Worm (Caenorhabditis elegans): ENCODE measurements around the gene pnc-1.

The pnc-1 gene

ce11 chrIV:184184-184583 is at the start of gene pnc-1:
Gene pnc-1, plus strand, starts transcription at chrIV:184484.
- no peak for TF ChIP-seq ceh-13 (GFP tag; optimal IDR thresholded peaks at IDR 0.05)
- TF ChIP-seq sea-1 (GFP tag; conservative IDR thresholded peaks at IDR 0.05): no peak
- TF ChIP-seq ama-1 (optimal IDR thresholded peaks at IDR 0.05): no peak
- no peak for TF ChIP-seq flt-1 (GFP tag; IDR thresholded peaks at IDR 0.05)
- no peak for TF ChIP-seq tra-4 (tag; optimal IDR thresholded peaks at IDR 0.05)
- no peak for TF ChIP-seq scrt-1 (GFP tag; IDR thresholded peaks at IDR 0.05)
- no peak for TF ChIP-seq aly-1 (tag; optimal IDR thresholded peaks at IDR 0.05)
- TF ChIP-seq B0310.2 (tag; optimal IDR thresholded peaks at IDR 0.05): no peak
- no peak for TF ChIP-seq hmg-4 (GFP tag; optimal IDR thresholded peaks at IDR 0.05)
- no peak for TF ChIP-seq pes-1 (GFP tag; IDR thresholded peaks at IDR 0.05)
- no peak for TF ChIP-seq hnd-1 (tag; optimal IDR thresholded peaks at IDR 0.05)
- no peak for TF ChIP-seq ets-7 (tag; optimal IDR thresholded peaks at IDR 0.05)
- no peak for TF ChIP-seq F13C5.2 (tag; optimal IDR thresholded peaks at IDR 0.05)
- TF ChIP-seq hmbx-1 (tag; optimal IDR thresholded peaks at IDR 0.05): no peak
- TF ChIP-seq tbx-11 (GFP tag; IDR thresholded peaks at IDR 0.05): no peak
- TF ChIP-seq ceh-36 (tag; optimal IDR thresholded peaks at IDR 0.05): no peak
- no peak for TF ChIP-seq tbx-37 (GFP tag; conservative IDR thresholded peaks at IDR 0.05)

- TF ChIP-seq aly-1 (tag; optimal IDR thresholded peaks at IDR 0.05): no peak
Measured at ce11 chrIV:139652-140051, 44.6 kb upstream of the pnc-1 start.

- no peak for TF ChIP-seq tbx-11 (GFP tag; IDR thresholded peaks at IDR 0.05)
- TF ChIP-seq flt-1 (GFP tag; IDR thresholded peaks at IDR 0.05): no peak
- no peak for TF ChIP-seq scrt-1 (GFP tag; IDR thresholded peaks at IDR 0.05)
- TF ChIP-seq F13C5.2 (tag; optimal IDR thresholded peaks at IDR 0.05): no peak
- TF ChIP-seq ceh-36 (tag; optimal IDR thresholded peaks at IDR 0.05): no peak
- TF ChIP-seq sea-1 (GFP tag; conservative IDR thresholded peaks at IDR 0.05): no peak
- no peak for TF ChIP-seq ceh-13 (GFP tag; optimal IDR thresholded peaks at IDR 0.05)
- TF ChIP-seq hmbx-1 (tag; optimal IDR thresholded peaks at IDR 0.05): no peak
- no peak for TF ChIP-seq ama-1 (optimal IDR thresholded peaks at IDR 0.05)
- no peak for TF ChIP-seq aly-1 (tag; optimal IDR thresholded peaks at IDR 0.05)
- TF ChIP-seq B0310.2 (tag; optimal IDR thresholded peaks at IDR 0.05): no peak
- no peak for TF ChIP-seq ets-7 (tag; optimal IDR thresholded peaks at IDR 0.05)
- TF ChIP-seq tbx-37 (GFP tag; conservative IDR thresholded peaks at IDR 0.05): no peak
- TF ChIP-seq tra-4 (tag; optimal IDR thresholded peaks at IDR 0.05): no peak
- TF ChIP-seq pes-1 (GFP tag; IDR thresholded peaks at IDR 0.05): no peak
- TF ChIP-seq hmg-4 (GFP tag; optimal IDR thresholded peaks at IDR 0.05): no peak
Measured at ce11 chrIV:141022-141421, 43.3 kb upstream of the pnc-1 start.

ce11 chrIV:143807-144371 is 40.4 kb upstream of the pnc-1 start:
- TF ChIP-seq ceh-36 (tag; optimal IDR thresholded peaks at IDR 0.05) (peak; percentile 96), ceh-13 (GFP tag; optimal IDR thresholded peaks at IDR 0.05) (peak; percentile 96), tbx-11 (GFP tag; IDR thresholded peaks at IDR 0.05) (peak; percentile 97), hnd-1 (tag; optimal IDR thresholded peaks at IDR 0.05) (peak; percentile 84), ama-1 (optimal IDR thresholded peaks at IDR 0.05) (peak; percentile 53), flt-1 (GFP tag; IDR thresholded peaks at IDR 0.05) (peak; percentile 98), tbx-37 (GFP tag; conservative IDR thresholded peaks at IDR 0.05) (peak; percentile 95), aly-1 (tag; optimal IDR thresholded peaks at IDR 0.05) (peak; percentile 91), F13C5.2 (tag; optimal IDR thresholded peaks at IDR 0.05) (peak; percentile 97), sea-1 (GFP tag; conservative IDR thresholded peaks at IDR 0.05) (peak; percentile 96), pes-1 (GFP tag; IDR thresholded peaks at IDR 0.05) (peak; percentile 98), scrt-1 (GFP tag; IDR thresholded peaks at IDR 0.05) (peak; percentile 99), tra-4 (tag; optimal IDR thresholded peaks at IDR 0.05) (peak; percentile 88), hmbx-1 (tag; optimal IDR thresholded peaks at IDR 0.05) (peak; percentile 87), B0310.2 (tag; optimal IDR thresholded peaks at IDR 0.05) (peak; percentile 93), hmg-4 (GFP tag; optimal IDR thresholded peaks at IDR 0.05) (peak; percentile 99), ets-7 (tag; optimal IDR thresholded peaks at IDR 0.05) (peak; percentile 79)

ce11 chrIV:147819-148218 is 36.5 kb upstream of the pnc-1 start, which contains the start of gene col-99:
Gene col-99, minus strand, starts transcription at chrIV:147919.
- TF ChIP-seq hmg-4 (GFP tag; optimal IDR thresholded peaks at IDR 0.05): no peak
- TF ChIP-seq hmbx-1 (tag; optimal IDR thresholded peaks at IDR 0.05): no peak
- TF ChIP-seq ets-7 (tag; optimal IDR thresholded peaks at IDR 0.05): no peak
- no peak for TF ChIP-seq tbx-11 (GFP tag; IDR thresholded peaks at IDR 0.05)
- TF ChIP-seq tbx-37 (GFP tag; conservative IDR thresholded peaks at IDR 0.05): no peak
- TF ChIP-seq tra-4 (tag; optimal IDR thresholded peaks at IDR 0.05): no peak
- TF ChIP-seq B0310.2 (tag; optimal IDR thresholded peaks at IDR 0.05): no peak
- no peak for TF ChIP-seq F13C5.2 (tag; optimal IDR thresholded peaks at IDR 0.05)
- TF ChIP-seq hnd-1 (tag; optimal IDR thresholded peaks at IDR 0.05): no peak
- TF ChIP-seq pes-1 (GFP tag; IDR thresholded peaks at IDR 0.05): no peak
- no peak for TF ChIP-seq ceh-36 (tag; optimal IDR thresholded peaks at IDR 0.05)
- no peak for TF ChIP-seq sea-1 (GFP tag; conservative IDR thresholded peaks at IDR 0.05)
- no peak for TF ChIP-seq aly-1 (tag; optimal IDR thresholded peaks at IDR 0.05)
- no peak for TF ChIP-seq ama-1 (optimal IDR thresholded peaks at IDR 0.05)
- TF ChIP-seq ceh-13 (GFP tag; optimal IDR thresholded peaks at IDR 0.05): no peak

ce11 chrIV:148756-149155 is 35.5 kb upstream of the pnc-1 start:
- TF ChIP-seq B0310.2 (tag; optimal IDR thresholded peaks at IDR 0.05): no peak
- TF ChIP-seq pes-1 (GFP tag; IDR thresholded peaks at IDR 0.05): no peak
- TF ChIP-seq scrt-1 (GFP tag; IDR thresholded peaks at IDR 0.05): no peak
- no peak for TF ChIP-seq hnd-1 (tag; optimal IDR thresholded peaks at IDR 0.05)
- TF ChIP-seq aly-1 (tag; optimal IDR thresholded peaks at IDR 0.05): no peak
- no peak for TF ChIP-seq F13C5.2 (tag; optimal IDR thresholded peaks at IDR 0.05)
- no peak for TF ChIP-seq hmbx-1 (tag; optimal IDR thresholded peaks at IDR 0.05)
- no peak for TF ChIP-seq flt-1 (GFP tag; IDR thresholded peaks at IDR 0.05)

- TF ChIP-seq hmg-4 (GFP tag; optimal IDR thresholded peaks at IDR 0.05) (no peak), ceh-36 (tag; optimal IDR thresholded peaks at IDR 0.05) (no peak), ama-1 (optimal IDR thresholded peaks at IDR 0.05) (no peak), flt-1 (GFP tag; IDR thresholded peaks at IDR 0.05) (no peak), ceh-13 (GFP tag; optimal IDR thresholded peaks at IDR 0.05) (no peak), pes-1 (GFP tag; IDR thresholded peaks at IDR 0.05) (no peak), tra-4 (tag; optimal IDR thresholded peaks at IDR 0.05) (no peak), ets-7 (tag; optimal IDR thresholded peaks at IDR 0.05) (no peak), B0310.2 (tag; optimal IDR thresholded peaks at IDR 0.05) (no peak)
Measured at ce11 chrIV:149794-150193, 34.5 kb upstream of the pnc-1 start.
